Fruit fly (Drosophila melanogaster) whole organism, embryonic: ENCODE data around the gene CG32147.

Experiments
- Abd-B ChIP-seq: fragments of 200-800 bp; sonication (Bioruptor generic); optimal IDR thresholded peaks from 2 replicates; lab custom pipeline; 2018; ENCODE audit warnings: missing biosample characterization, mild to moderate bottlenecking, missing genetic modification characterization, moderate library complexity
- Asciz ChIP-seq: fragments of 200-800 bp; sonication (Bioruptor generic); optimal IDR thresholded peaks from 2 replicates; lab custom pipeline; 2017; ENCODE audit warnings: missing biosample characterization, mild to moderate bottlenecking, missing genetic modification characterization, missing genetic modification reagents
- B-H1 ChIP-seq: fragments of 200-800 bp; sonication (Bioruptor generic); IDR thresholded peaks from 3 replicates; pipeline ENCODE4 v1.3.6; 2022; ENCODE audit warnings: missing biosample characterization, missing genetic modification characterization
- CG11093 ChIP-seq: fragments of 200-800 bp; sonication (Bioruptor generic); IDR thresholded peaks from 3 replicates; pipeline ENCODE4 v1.3.6; 2022; ENCODE audit warnings: missing biosample characterization, missing genetic modification characterization
- CG12744 ChIP-seq: fragments of 200-800 bp; sonication (Bioruptor generic); optimal IDR thresholded peaks from 2 replicates; lab custom pipeline; 2016; ENCODE audit warnings: missing biosample characterization, missing genetic modification characterization
- CG15514 ChIP-seq: fragments of 200-800 bp; sonication (Bioruptor generic); optimal IDR thresholded peaks from 3 replicates; lab custom pipeline; 2017; ENCODE audit warnings: missing biosample characterization, missing genetic modification characterization, mild to moderate bottlenecking, moderate library complexity, missing genetic modification reagents
- CG15601 ChIP-seq: fragments of 200-800 bp; sonication (Bioruptor generic); optimal IDR thresholded peaks from 3 replicates; lab custom pipeline; 2019; ENCODE audit warnings: missing biosample characterization, mild to moderate bottlenecking, missing genetic modification characterization, moderate library complexity
- CG2875 ChIP-seq: fragments of 200-800 bp; sonication (Bioruptor generic); optimal IDR thresholded peaks from 2 replicates; lab custom pipeline; 2017; ENCODE audit warnings: missing biosample characterization, mild to moderate bottlenecking, missing genetic modification characterization, missing genetic modification reagents
- CG30431 ChIP-seq: fragments of 200-800 bp; sonication (Bioruptor generic); optimal IDR thresholded peaks from 2 replicates; lab custom pipeline; 2017; ENCODE audit warnings: missing biosample characterization, missing genetic modification characterization
- CG31388 ChIP-seq: fragments of 200-800 bp; sonication (Bioruptor generic); optimal IDR thresholded peaks from 2 replicates; lab custom pipeline; 2016; ENCODE audit warnings: missing biosample characterization, missing genetic modification characterization
- CG32532 ChIP-seq: fragments of 200-800 bp; sonication (Bioruptor generic); IDR thresholded peaks from 2 replicates; pipeline ENCODE4 v1.3.6; 2022; ENCODE audit warnings: missing biosample characterization, missing genetic modification characterization
- CG33213 ChIP-seq: fragments of 200-800 bp; sonication (Bioruptor generic); optimal IDR thresholded peaks from 3 replicates; lab custom pipeline; 2016; ENCODE audit warnings: missing biosample characterization, missing genetic modification characterization
- CG3407 ChIP-seq: fragments of 200-800 bp; sonication (Bioruptor generic); optimal IDR thresholded peaks from 2 replicates; lab custom pipeline; 2018; ENCODE audit warnings: missing biosample characterization, mild to moderate bottlenecking, missing genetic modification characterization
- CG4707 ChIP-seq: fragments of 200-800 bp; sonication (Bioruptor generic); optimal IDR thresholded peaks from 2 replicates; lab custom pipeline; 2018; ENCODE audit warnings: missing biosample characterization, mild to moderate bottlenecking, missing genetic modification characterization, moderate library complexity
- CG6689 ChIP-seq: fragments of 200-800 bp; sonication (Bioruptor generic); IDR thresholded peaks from 2 replicates; pipeline ENCODE4 v1.3.6; 2022; ENCODE audit warnings: missing biosample characterization, missing genetic modification characterization
- CG7745 ChIP-seq: fragments of 200-800 bp; sonication (Bioruptor generic); optimal IDR thresholded peaks from 2 replicates; lab custom pipeline; 2018; ENCODE audit warnings: missing biosample characterization, mild to moderate bottlenecking, missing genetic modification characterization, moderate library complexity
- CG7786 ChIP-seq: fragments of 200-800 bp; sonication (Bioruptor generic); optimal IDR thresholded peaks from 2 replicates; lab custom pipeline; 2016; ENCODE audit warnings: missing biosample characterization, missing genetic modification characterization
- CG9727 ChIP-seq: fragments of 200-800 bp; sonication (Bioruptor generic); optimal IDR thresholded peaks from 3 replicates; lab custom pipeline; 2017; ENCODE audit warnings: missing biosample characterization, mild to moderate bottlenecking, missing genetic modification characterization
- CTCF ChIP-seq: fragments of 200-800 bp; sonication (Bioruptor generic); optimal IDR thresholded peaks from 2 replicates; lab custom pipeline; 2017; ENCODE audit warnings: missing biosample characterization, mild to moderate bottlenecking, missing genetic modification characterization, moderate library complexity
- Deaf1 ChIP-seq: fragments of 200-800 bp; optimal IDR thresholded peaks from 3 replicates; lab custom pipeline; 2019; ENCODE audit warnings: missing biosample characterization, mild to moderate bottlenecking, missing genetic modification characterization, moderate library complexity
- Dek ChIP-seq: fragments of 200-800 bp; sonication (Bioruptor generic); optimal IDR thresholded peaks from 3 replicates; lab custom pipeline; 2019; ENCODE audit warnings: missing biosample characterization, mild to moderate bottlenecking, missing genetic modification characterization, moderate library complexity
- Dll ChIP-seq: fragments of 200-800 bp; sonication (Bioruptor generic); IDR thresholded peaks from 4 replicates; pipeline ENCODE4 v1.3.6; 2022; ENCODE audit warnings: missing biosample characterization, missing genetic modification characterization; ENCODE audit not compliant: partially characterized antibody
- Eip74EF ChIP-seq, 2 experiments: fragments of 200-800 bp in 1 of 2; fragments of >200 bp in 1 of 2; sonication (Bioruptor generic) in 1 of 2; optimal IDR thresholded peaks; 2 replicates each; lab custom pipeline; 2017 to 2019; ENCODE audit warnings: missing biosample characterization in 2 of 2, missing genetic modification characterization in 2 of 2, mild to moderate bottlenecking in 1 of 2, moderate library complexity in 1 of 2
- Ets97D ChIP-seq: fragments of 200-800 bp; sonication (Bioruptor generic); optimal IDR thresholded peaks from 3 replicates; lab custom pipeline; 2016; ENCODE audit warnings: missing biosample characterization, missing genetic modification characterization
- GATAe ChIP-seq: fragments of 200-800 bp; sonication (Bioruptor generic); conservative IDR thresholded peaks from 2 replicates; pipeline ENCODE4 v1.3.6; 2022; ENCODE audit warnings: missing biosample characterization, missing genetic modification characterization
- Hand ChIP-seq: fragments of 200-800 bp; sonication (Bioruptor generic); optimal IDR thresholded peaks from 2 replicates; lab custom pipeline; 2017; ENCODE audit warnings: mild to moderate bottlenecking, missing biosample characterization, missing genetic modification reagents, missing genetic modification characterization
- Neu2 ChIP-seq: fragments of 200-800 bp; sonication (Bioruptor generic); optimal IDR thresholded peaks from 3 replicates; lab custom pipeline; 2016; ENCODE audit warnings: missing biosample characterization, missing genetic modification characterization, borderline replicate concordance
- Rx ChIP-seq: fragments of 200-800 bp; sonication (Bioruptor generic); IDR thresholded peaks from 2 replicates; pipeline ENCODE4 v1.3.6; 2022; ENCODE audit warnings: missing biosample characterization, missing genetic modification characterization
- Six4 ChIP-seq: fragments of 200-800 bp; sonication (Bioruptor generic); optimal IDR thresholded peaks from 2 replicates; lab custom pipeline; 2016; ENCODE audit warnings: missing biosample characterization, missing genetic modification characterization
- chif ChIP-seq, 2 experiments: fragments of 200-800 bp; sonication (Bioruptor generic); optimal IDR thresholded peaks; 3 replicates each; lab custom pipeline; 2016; ENCODE audit warnings: missing biosample characterization in 2 of 2, missing genetic modification characterization in 2 of 2
- chinmo ChIP-seq: fragments of 200-800 bp; sonication (Bioruptor generic); IDR thresholded peaks from 4 replicates; pipeline ENCODE4 v1.3.6; 2022; ENCODE audit warnings: missing biosample characterization, missing genetic modification characterization; ENCODE audit not compliant: partially characterized antibody
- crp ChIP-seq, 2 experiments: fragments of 200-800 bp; sonication (Bioruptor generic); optimal IDR thresholded peaks; 2 replicates in 1 of 2; 3 replicates in 1 of 2; lab custom pipeline; 2017; ENCODE audit warnings: missing biosample characterization in 2 of 2, missing genetic modification characterization in 2 of 2, mild to moderate bottlenecking in 1 of 2, moderate library complexity in 1 of 2
- dati ChIP-seq: fragments of 200-800 bp; sonication (Bioruptor generic); IDR thresholded peaks from 2 replicates; pipeline ENCODE4 v1.3.6; 2022; ENCODE audit warnings: missing biosample characterization, missing genetic modification characterization
- disco-r ChIP-seq: fragments of 200-800 bp; sonication (Bioruptor generic); optimal IDR thresholded peaks from 2 replicates; lab custom pipeline; 2016; ENCODE audit warnings: missing biosample characterization, missing genetic modification characterization
- dm ChIP-seq: fragments of 200-800 bp; sonication (Bioruptor generic); optimal IDR thresholded peaks from 3 replicates; lab custom pipeline; 2016; ENCODE audit warnings: missing biosample characterization, missing genetic modification characterization
- ewg ChIP-seq: fragments of 200-800 bp; sonication (Bioruptor generic); optimal IDR thresholded peaks from 3 replicates; lab custom pipeline; 2017; ENCODE audit warnings: mild to moderate bottlenecking, missing biosample characterization, missing genetic modification reagents, missing genetic modification characterization
- insv ChIP-seq, 2 experiments: fragments of 200-800 bp; sonication (Bioruptor generic); optimal IDR thresholded peaks; 3 replicates each; lab custom pipeline; 2016 to 2018; ENCODE audit warnings: missing biosample characterization in 2 of 2, missing genetic modification characterization in 2 of 2
- inv ChIP-seq: fragments of 200-800 bp; sonication (Bioruptor generic); IDR thresholded peaks from 2 replicates; pipeline ENCODE4 v1.3.6; 2022; ENCODE audit warnings: missing biosample characterization, missing genetic modification characterization; ENCODE audit not compliant: partially characterized antibody
- kni ChIP-seq: fragments of 200-800 bp; sonication (Bioruptor generic); optimal IDR thresholded peaks from 3 replicates; lab custom pipeline; 2017; ENCODE audit warnings: mild to moderate bottlenecking, missing biosample characterization, missing genetic modification reagents, missing genetic modification characterization
- knrl ChIP-seq: fragments of 200-800 bp; sonication (Bioruptor generic); IDR thresholded peaks from 3 replicates; pipeline ENCODE4 v1.3.6; 2022; ENCODE audit warnings: missing biosample characterization, missing genetic modification characterization; ENCODE audit not compliant: partially characterized antibody
- lbe ChIP-seq: fragments of 200-800 bp; sonication (Bioruptor generic); optimal IDR thresholded peaks from 2 replicates; lab custom pipeline; 2016; ENCODE audit warnings: missing biosample characterization, mild to moderate bottlenecking, missing genetic modification characterization
- mirr ChIP-seq: fragments of 200-800 bp; sonication (Bioruptor generic); optimal IDR thresholded peaks from 3 replicates; lab custom pipeline; 2018; ENCODE audit warnings: missing biosample characterization, mild to moderate bottlenecking, missing genetic modification characterization
- nom ChIP-seq: fragments of 200-800 bp; sonication (Bioruptor generic); optimal IDR thresholded peaks from 2 replicates; lab custom pipeline; 2017; ENCODE audit warnings: missing biosample characterization, missing genetic modification characterization, mild to moderate bottlenecking, moderate library complexity, missing genetic modification reagents
- sob ChIP-seq: fragments of 200-800 bp; sonication (Bioruptor generic); IDR thresholded peaks from 2 replicates; pipeline ENCODE4 v1.3.6; 2022; ENCODE audit warnings: missing biosample characterization, missing genetic modification characterization
- sug ChIP-seq: fragments of 200-800 bp; optimal IDR thresholded peaks from 2 replicates; lab custom pipeline; 2019; ENCODE audit warnings: missing biosample characterization, mild to moderate bottlenecking, missing genetic modification characterization, moderate library complexity
- twi ChIP-seq: fragments of 200-800 bp; optimal IDR thresholded peaks from 2 replicates; lab custom pipeline; 2019; ENCODE audit warnings: missing biosample characterization, mild to moderate bottlenecking, missing genetic modification characterization, moderate library complexity
- vvl ChIP-seq: fragments of 200-800 bp; sonication (Bioruptor generic); IDR thresholded peaks from 2 replicates; pipeline ENCODE4 v1.3.6; 2022; ENCODE audit warnings: missing biosample characterization, missing genetic modification characterization

CG32147 gene

DNA sequence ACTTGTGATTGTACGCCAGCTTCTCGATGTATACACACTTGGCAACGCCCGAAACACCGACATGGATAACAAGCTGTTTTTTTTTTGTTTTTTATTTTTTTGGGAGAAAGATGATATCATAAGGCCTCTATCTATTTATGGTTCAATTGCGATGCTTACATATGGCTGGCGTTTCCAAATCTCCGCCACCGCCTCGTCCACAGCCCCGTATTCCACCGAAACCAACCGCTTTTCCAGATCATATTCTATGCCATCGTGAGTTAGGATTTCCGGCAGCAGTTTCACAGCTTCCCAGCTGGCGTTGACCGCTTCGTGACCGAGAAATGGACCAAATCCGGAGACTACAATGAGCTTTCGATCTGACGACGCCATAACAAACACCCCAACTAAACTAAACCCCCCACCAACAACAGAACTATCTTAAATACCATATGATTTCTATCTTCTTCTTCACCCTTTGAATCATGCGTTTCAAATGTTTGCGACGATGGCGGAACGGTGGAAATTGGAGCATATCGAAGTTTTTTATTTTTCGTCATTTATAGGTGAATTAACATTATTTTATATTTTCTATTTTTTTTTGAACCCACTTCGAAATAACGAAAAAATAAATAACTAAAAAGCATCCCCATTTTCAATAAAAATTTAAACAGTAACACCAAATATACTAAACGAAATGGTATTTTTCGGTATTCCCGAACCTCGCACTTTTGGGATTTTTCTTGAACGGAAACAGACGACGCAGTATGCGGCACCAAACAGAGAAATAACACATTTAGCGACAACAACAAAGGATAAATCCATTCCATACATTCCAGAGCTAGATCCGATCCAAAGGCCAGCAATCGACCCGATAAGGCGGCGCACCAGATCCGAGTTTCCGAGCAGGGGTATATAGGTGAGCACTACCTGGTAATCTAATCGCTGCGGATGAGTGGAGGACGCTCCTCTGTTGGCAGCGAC lies at the start of gene CG32147, which contains the start of gene Pex3 (continued):
- TF ChIP-seq CG31388 (no peak), sug (tag; lab: Kevin White, UChicago) (peak; percentile 92), Six4 (GFP tag; lab: Kevin White, UChicago) (no peak), CG4707 (GFP tag; lab: Kevin White, UChicago) (no peak), knrl (GFP tag; lab: Robert Waterston, UW) (no peak), Neu2 (GFP tag; lab: Kevin White, UChicago) (no peak), crp (GFP tag; optimal IDR thresholded peaks at IDR 0.05; lab: Kevin White, UChicago) (peak; percentile 43 to 89), Deaf1 (tag; lab: Kevin White, UChicago) (peak; percentile 32), CTCF (GFP tag; lab: Kevin White, UChicago) (peak; percentile 68), Ets97D (peak; percentile 58), inv (GFP tag; lab: Robert Waterston, UW) (no peak), CG9727 (peak; percentile 3), kni (GFP tag; lab: Kevin White, UChicago) (peak; percentile 25), GATAe (GFP tag; lab: Robert Waterston, UW) (peak; percentile 36; the same call in 1 of the 2 replicates), Abd-B (GFP tag; lab: Kevin White, UChicago) (no peak), CG33213 (GFP tag; lab: Kevin White, UChicago) (no peak), CG12744 (GFP tag; lab: Kevin White, UChicago) (no peak), Hand (GFP tag; lab: Kevin White, UChicago) (no peak), dm (GFP tag; lab: Kevin White, UChicago) (peak; percentile 37), Asciz (GFP tag; lab: Kevin White, UChicago) (no peak), chif (GFP tag; optimal IDR thresholded peaks at IDR 0.05; lab: Kevin White, UChicago) (no peak), CG30431 (GFP tag; lab: Kevin White, UChicago) (no peak), CG7745 (tag; lab: Kevin White, UChicago) (no peak), sob (GFP tag; lab: Robert Waterston, UW) (no peak), CG15601 (peak; percentile 60), chinmo (GFP tag; lab: Robert Waterston, UW) (0 out of 4 replicates have a peak, but pooled peaks have one; percentile 26), B-H1 (GFP tag; lab: Robert Waterston, UW) (no peak), CG11093 (no peak), CG6689 (GFP tag; lab: Robert Waterston, UW) (no peak), ewg (GFP tag; lab: Kevin White, UChicago) (peak; percentile 4), twi (tag; lab: Kevin White, UChicago) (peak; percentile 17), nom (GFP tag; lab: Kevin White, UChicago) (peak; percentile 17), CG32532 (GFP tag; lab: Robert Waterston, UW) (0 out of 2 replicates have a peak, but pooled peaks have one; percentile 21), Eip74EF (GFP tag; optimal IDR thresholded peaks at IDR 0.05; lab: Kevin White, UChicago) (no peak), dati (GFP tag; lab: Robert Waterston, UW) (no peak), Rx (no peak), lbe (GFP tag; lab: Kevin White, UChicago) (peak; percentile 61), CG2875 (GFP tag; lab: Kevin White, UChicago) (peak; percentile 2), CG15514 (GFP tag; lab: Kevin White, UChicago) (peak; percentile 83), CG3407 (GFP tag; lab: Kevin White, UChicago) (no peak), CG7786 (no peak), Dek (peak; percentile 1), Dll (GFP tag; lab: Robert Waterston, UW) (peak; percentile 35; the same call in 1 of the 4 replicates), mirr (GFP tag; lab: Kevin White, UChicago) (peak; percentile 9), insv (GFP tag; optimal IDR thresholded peaks at IDR 0.05; lab: Kevin White, UChicago) (no peak), disco-r (GFP tag; lab: Kevin White, UChicago) (no peak), vvl (GFP tag; lab: Robert Waterston, UW) (no peak)
